Fruit fly (Drosophila melanogaster) whole organism, embryonic: ENCODE data around the gene alpha4GT2.

ENCODE experiments used
- Asciz ChIP-seq: fragments of 200-800 bp; sonication (Bioruptor generic); optimal IDR thresholded peaks from 2 replicates; lab custom pipeline; 2017; ENCODE audit warnings: missing biosample characterization, mild to moderate bottlenecking, missing genetic modification characterization, missing genetic modification reagents
- Bdp1 ChIP-seq: fragments of 200-800 bp; sonication (Bioruptor generic); optimal IDR thresholded peaks from 3 replicates; lab custom pipeline; 2016; ENCODE audit warnings: missing biosample characterization, missing genetic modification characterization
- CG10979 ChIP-seq: fragments of 200-800 bp; sonication (Bioruptor generic); optimal IDR thresholded peaks from 2 replicates; lab custom pipeline; 2018; ENCODE audit warnings: missing biosample characterization, mild to moderate bottlenecking, missing genetic modification characterization, moderate library complexity
- CG11085 ChIP-seq: fragments of 200-800 bp; sonication (Bioruptor generic); IDR thresholded peaks from 2 replicates; pipeline ENCODE4 v1.3.6; 2022; ENCODE audit warnings: missing biosample characterization, missing genetic modification characterization
- CG12769 ChIP-seq: fragments of 200-800 bp; sonication (Bioruptor generic); optimal IDR thresholded peaks from 2 replicates; lab custom pipeline; 2019; ENCODE audit warnings: missing biosample characterization, mild to moderate bottlenecking, missing genetic modification characterization, moderate library complexity
- CG13123 ChIP-seq: fragments of 200-800 bp; sonication (Bioruptor generic); optimal IDR thresholded peaks from 2 replicates; lab custom pipeline; 2016; ENCODE audit warnings: missing biosample characterization, missing genetic modification characterization
- CG14710 ChIP-seq: fragments of 200-800 bp; sonication (Bioruptor generic); optimal IDR thresholded peaks from 3 replicates; lab custom pipeline; 2019; ENCODE audit warnings: missing biosample characterization, mild to moderate bottlenecking, missing genetic modification characterization, moderate library complexity
- CG16779 ChIP-seq: fragments of 200-800 bp; sonication (Bioruptor generic); IDR thresholded peaks from 2 replicates; pipeline ENCODE4 v1.3.6; 2022; ENCODE audit warnings: missing biosample characterization, missing genetic modification characterization
- CG17328 ChIP-seq: fragments of 200-800 bp; sonication (Bioruptor generic); IDR thresholded peaks from 2 replicates; pipeline ENCODE4 v1.3.6; 2022; ENCODE audit warnings: missing biosample characterization, missing genetic modification characterization
- CG17359 ChIP-seq: fragments of 200-800 bp; sonication (Bioruptor generic); optimal IDR thresholded peaks from 3 replicates; lab custom pipeline; 2018; ENCODE audit warnings: missing biosample characterization, mild to moderate bottlenecking, missing genetic modification characterization, moderate library complexity
- CG17361 ChIP-seq: fragments of 200-800 bp; sonication (Bioruptor generic); IDR thresholded peaks from 3 replicates; pipeline ENCODE4 v1.3.6; 2022; ENCODE audit warnings: missing biosample characterization, missing genetic modification characterization
- CG17829 ChIP-seq: fragments of 200-800 bp; optimal IDR thresholded peaks from 2 replicates; lab custom pipeline; 2019; ENCODE audit warnings: missing biosample characterization, mild to moderate bottlenecking, missing genetic modification characterization, moderate library complexity
- CG18011 ChIP-seq: fragments of 200-800 bp; sonication (Bioruptor generic); optimal IDR thresholded peaks from 2 replicates; lab custom pipeline; 2017; ENCODE audit warnings: missing biosample characterization, missing genetic modification characterization, mild to moderate bottlenecking, moderate library complexity, missing genotype
- CG2202 ChIP-seq: fragments of 200-800 bp; sonication (Bioruptor generic); optimal IDR thresholded peaks from 2 replicates; lab custom pipeline; 2018; ENCODE audit warnings: missing biosample characterization, mild to moderate bottlenecking, missing genetic modification characterization
- CG2712 ChIP-seq: fragments of 200-800 bp; optimal IDR thresholded peaks from 3 replicates; lab custom pipeline; 2019; ENCODE audit warnings: missing biosample characterization, mild to moderate bottlenecking, missing genetic modification characterization, moderate library complexity
- CG30403 ChIP-seq: fragments of 200-800 bp; sonication (Bioruptor generic); optimal IDR thresholded peaks from 3 replicates; lab custom pipeline; 2016; ENCODE audit warnings: missing biosample characterization, missing genetic modification characterization
- CG33213 ChIP-seq: fragments of 200-800 bp; sonication (Bioruptor generic); optimal IDR thresholded peaks from 3 replicates; lab custom pipeline; 2016; ENCODE audit warnings: missing biosample characterization, missing genetic modification characterization
- CG7556 ChIP-seq: fragments of 200-800 bp; sonication (Bioruptor generic); optimal IDR thresholded peaks from 2 replicates; lab custom pipeline; 2017; ENCODE audit warnings: missing biosample characterization, mild to moderate bottlenecking, missing genetic modification characterization
- CG8924 ChIP-seq: fragments of 200-800 bp; optimal IDR thresholded peaks from 3 replicates; lab custom pipeline; 2019; ENCODE audit warnings: missing biosample characterization, mild to moderate bottlenecking, missing genetic modification characterization, moderate library complexity
- CTCF ChIP-seq: fragments of 200-800 bp; sonication (Bioruptor generic); optimal IDR thresholded peaks from 2 replicates; lab custom pipeline; 2017; ENCODE audit warnings: missing biosample characterization, mild to moderate bottlenecking, missing genetic modification characterization, moderate library complexity
- Deaf1 ChIP-seq: fragments of 200-800 bp; optimal IDR thresholded peaks from 3 replicates; lab custom pipeline; 2019; ENCODE audit warnings: missing biosample characterization, mild to moderate bottlenecking, missing genetic modification characterization, moderate library complexity
- Dip3 ChIP-seq: fragments of 200-800 bp; sonication (Bioruptor generic); optimal IDR thresholded peaks from 3 replicates; lab custom pipeline; 2016; ENCODE audit warnings: missing biosample characterization, missing genetic modification characterization
- Doc2 ChIP-seq: fragments of 200-800 bp; sonication (Bioruptor generic); IDR thresholded peaks from 2 replicates; pipeline ENCODE4 v1.3.6; 2022; ENCODE audit warnings: missing biosample characterization, missing genetic modification characterization
- Dp ChIP-seq: fragments of 200-800 bp; sonication (Bioruptor generic); optimal IDR thresholded peaks from 2 replicates; lab custom pipeline; 2018; ENCODE audit warnings: missing biosample characterization, mild to moderate bottlenecking, missing genetic modification characterization, moderate library complexity
- Drgx ChIP-seq: fragments of 200-800 bp; sonication (Bioruptor generic); IDR thresholded peaks from 2 replicates; pipeline ENCODE4 v1.3.6; 2022; ENCODE audit warnings: missing biosample characterization, missing genetic modification characterization
- ERR ChIP-seq: fragments of 200-800 bp; sonication (Bioruptor generic); optimal IDR thresholded peaks from 2 replicates; lab custom pipeline; 2016; ENCODE audit warnings: missing biosample characterization, missing genetic modification characterization
- Fer1 ChIP-seq: fragments of 200-800 bp; sonication (Bioruptor generic); optimal IDR thresholded peaks from 2 replicates; lab custom pipeline; 2017; ENCODE audit warnings: missing biosample characterization, mild to moderate bottlenecking, missing genetic modification characterization
- NK7.1 ChIP-seq: fragments of 200-800 bp; sonication (Bioruptor generic); optimal IDR thresholded peaks from 3 replicates; lab custom pipeline; 2016; ENCODE audit warnings: missing biosample characterization, missing genetic modification characterization
- Nf-YC ChIP-seq: fragments of 200-800 bp; optimal IDR thresholded peaks from 3 replicates; lab custom pipeline; 2019; ENCODE audit warnings: missing biosample characterization, mild to moderate bottlenecking, missing genetic modification characterization, moderate library complexity
- NfI ChIP-seq: fragments of 200-800 bp; sonication (Bioruptor generic); optimal IDR thresholded peaks from 3 replicates; lab custom pipeline; 2018; ENCODE audit warnings: missing biosample characterization, mild to moderate bottlenecking, missing genetic modification characterization, moderate library complexity
- Side ChIP-seq: fragments of 200-800 bp; sonication (Bioruptor generic); optimal IDR thresholded peaks from 2 replicates; lab custom pipeline; 2016; ENCODE audit warnings: missing biosample characterization, missing genetic modification characterization
- Taf1 ChIP-seq: fragments of 200-800 bp; sonication (Bioruptor generic); IDR thresholded peaks from 2 replicates; pipeline ENCODE4 v1.3.6; 2022; ENCODE audit warnings: missing biosample characterization, missing genetic modification characterization
- Usf ChIP-seq: fragments of 200-800 bp; sonication (Bioruptor generic); optimal IDR thresholded peaks from 2 replicates; lab custom pipeline; 2017; ENCODE audit warnings: missing genotype, missing biosample characterization, missing genetic modification characterization
- YL-1 ChIP-seq: fragments of 200-800 bp; sonication (Bioruptor generic); optimal IDR thresholded peaks from 3 replicates; lab custom pipeline; 2017; ENCODE audit warnings: missing biosample characterization, mild to moderate bottlenecking, missing genetic modification characterization
- abd-A ChIP-seq: fragments of 200-800 bp; sonication (Bioruptor generic); optimal IDR thresholded peaks from 3 replicates; lab custom pipeline; 2019; ENCODE audit warnings: missing biosample characterization, mild to moderate bottlenecking, missing genetic modification characterization, moderate library complexity
- aop ChIP-seq: fragments of 200-800 bp; sonication (Bioruptor generic); IDR thresholded peaks from 2 replicates; pipeline ENCODE4 v1.3.6; 2022; ENCODE audit warnings: missing biosample characterization, missing genetic modification characterization
- ara ChIP-seq: fragments of 200-800 bp; sonication (Bioruptor generic); IDR thresholded peaks from 2 replicates; pipeline ENCODE4 v1.3.6; 2022; ENCODE audit warnings: missing biosample characterization, missing genetic modification characterization
- corto ChIP-seq: fragments of 200-800 bp; sonication (Bioruptor generic); optimal IDR thresholded peaks from 2 replicates; lab custom pipeline; 2016; ENCODE audit warnings: missing biosample characterization, mild to moderate bottlenecking, missing genetic modification characterization, moderate library complexity
- ftz-f1 ChIP-seq: fragments of 200-800 bp; sonication (Bioruptor generic); optimal IDR thresholded peaks from 2 replicates; lab custom pipeline; 2016; ENCODE audit warnings: missing biosample characterization, missing genetic modification characterization
- lmd ChIP-seq: fragments of 200-800 bp; sonication (Bioruptor generic); IDR thresholded peaks from 2 replicates; pipeline ENCODE4 v1.3.6; 2022; ENCODE audit warnings: missing biosample characterization, missing genetic modification characterization
- nerfin-1 ChIP-seq: fragments of 200-800 bp; sonication (Bioruptor generic); optimal IDR thresholded peaks from 3 replicates; lab custom pipeline; 2019; ENCODE audit warnings: missing biosample characterization, mild to moderate bottlenecking, missing genetic modification characterization, moderate library complexity
- oc ChIP-seq: fragments of 200-800 bp; sonication (Bioruptor generic); optimal IDR thresholded peaks from 2 replicates; lab custom pipeline; 2018; ENCODE audit warnings: missing biosample characterization, mild to moderate bottlenecking, missing genetic modification characterization, moderate library complexity
- onecut ChIP-seq: fragments of 200-800 bp; sonication (Bioruptor generic); IDR thresholded peaks from 2 replicates; pipeline ENCODE4 v1.3.6; 2022; ENCODE audit warnings: missing biosample characterization, missing genetic modification characterization
- sens-2 ChIP-seq: fragments of 200-800 bp; sonication (Bioruptor generic); IDR thresholded peaks from 2 replicates; pipeline ENCODE4 v1.3.6; 2022; ENCODE audit warnings: missing biosample characterization, missing genetic modification characterization
- sim ChIP-seq: fragments of 200-800 bp; sonication (Bioruptor generic); IDR thresholded peaks from 2 replicates; pipeline ENCODE4 v1.3.6; 2022; ENCODE audit warnings: missing biosample characterization, missing genetic modification characterization
- sima ChIP-seq: fragments of 200-800 bp; sonication (Bioruptor generic); optimal IDR thresholded peaks from 2 replicates; lab custom pipeline; 2016; ENCODE audit warnings: missing biosample characterization, missing genetic modification characterization
- slbo ChIP-seq: fragments of 200-800 bp; sonication (Bioruptor generic); IDR thresholded peaks from 2 replicates; pipeline ENCODE4 v1.3.6; 2022; ENCODE audit warnings: missing biosample characterization, missing genetic modification characterization
- ssp ChIP-seq: fragments of 200-800 bp; sonication (Bioruptor generic); IDR thresholded peaks from 2 replicates; pipeline ENCODE4 v1.3.6; 2022; ENCODE audit warnings: missing biosample characterization, missing genetic modification characterization
- sug ChIP-seq: fragments of 200-800 bp; optimal IDR thresholded peaks from 2 replicates; lab custom pipeline; 2019; ENCODE audit warnings: missing biosample characterization, mild to moderate bottlenecking, missing genetic modification characterization, moderate library complexity
- tup ChIP-seq: fragments of 200-800 bp; sonication (Bioruptor generic); optimal IDR thresholded peaks from 2 replicates; lab custom pipeline; 2016; ENCODE audit warnings: missing biosample characterization, mild to moderate bottlenecking, missing genetic modification characterization, moderate library complexity
- yki ChIP-seq: fragments of >200 bp; optimal IDR thresholded peaks from 3 replicates; lab custom pipeline; 2018

alpha4GT2 gene

DNA sequence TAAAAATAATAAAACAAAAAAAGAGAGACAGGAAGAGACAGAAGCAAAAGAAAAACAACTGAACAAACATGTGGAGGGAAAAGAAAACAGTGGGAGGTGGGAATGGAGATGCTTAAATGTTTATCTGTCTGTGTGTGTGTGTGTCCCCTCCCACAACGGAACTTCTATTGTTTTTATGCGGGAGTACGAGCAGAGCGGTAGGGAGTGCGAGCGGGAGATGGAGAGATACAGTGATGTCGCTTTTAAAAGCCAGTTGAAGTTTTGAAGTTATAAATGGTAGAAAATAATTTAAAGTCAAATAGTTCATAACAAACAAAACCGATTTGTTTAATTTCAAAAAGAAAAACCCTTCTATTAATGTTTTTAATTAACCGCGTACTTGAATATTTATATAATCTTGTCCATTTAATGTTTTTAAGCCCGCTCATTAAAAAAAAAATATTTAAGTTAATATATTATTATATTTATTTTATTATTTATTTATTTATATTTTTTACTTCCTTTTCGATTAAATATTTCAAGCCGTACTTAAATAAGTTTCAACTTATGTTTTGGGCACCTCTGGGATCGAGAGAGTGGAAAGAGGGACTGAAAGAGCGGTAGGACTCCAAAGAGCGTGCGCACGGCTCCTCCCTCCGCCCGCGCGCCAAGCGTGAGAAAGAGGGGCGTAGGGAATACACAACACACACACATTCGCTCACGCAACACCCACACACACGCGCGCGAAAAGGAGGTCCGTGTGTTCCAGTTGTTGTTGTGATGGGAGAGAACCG lies 48.4 kb downstream of the alpha4GT2 start (continued):
- TF ChIP-seq Deaf1 (tag; lab: Kevin White, UChicago), result peak; percentile 8
- peak; percentile 75 for TF ChIP-seq CG2712 (tag; lab: Kevin White, UChicago)
- peak; percentile 74 for TF ChIP-seq abd-A
- no peak for TF ChIP-seq Taf1 (GFP tag; lab: Robert Waterston, UW)
- TF ChIP-seq corto (GFP tag; lab: Kevin White, UChicago), result no peak
- TF ChIP-seq CG30403 (GFP tag; lab: Kevin White, UChicago), result peak; percentile 37
- TF ChIP-seq CTCF (GFP tag; lab: Kevin White, UChicago), result no peak
- no peak for TF ChIP-seq Side (GFP tag; lab: Kevin White, UChicago)
- no peak for TF ChIP-seq Dp
- TF ChIP-seq CG8924 (tag; lab: Kevin White, UChicago), result peak; percentile 48
- TF ChIP-seq Nf-YC (tag; lab: Kevin White, UChicago), result peak; percentile 1
- TF ChIP-seq lmd (GFP tag; lab: Robert Waterston, UW), result no peak; the same call in 1 of the 2 replicates
- TF ChIP-seq tup (GFP tag; lab: Kevin White, UChicago), result no peak
- peak; percentile 48 for TF ChIP-seq CG12769 (tag; lab: Kevin White, UChicago)
- peak; percentile 59 for TF ChIP-seq slbo
- TF ChIP-seq CG7556, result peak; percentile 81
- no peak for TF ChIP-seq ERR (GFP tag; lab: Kevin White, UChicago)
- peak; percentile 49 for TF ChIP-seq Fer1 (GFP tag; lab: Kevin White, UChicago)
- TF ChIP-seq CG17361 (GFP tag; lab: Robert Waterston, UW), result peak; percentile 79
- no peak for TF ChIP-seq CG2202 (tag; lab: Kevin White, UChicago)
- no peak for TF ChIP-seq Doc2 (GFP tag; lab: Robert Waterston, UW)
- TF ChIP-seq Asciz (GFP tag; lab: Kevin White, UChicago), result peak; percentile 37
- no peak for TF ChIP-seq CG16779 (GFP tag; lab: Robert Waterston, UW)
- TF ChIP-seq CG14710, result peak; percentile 64
- TF ChIP-seq sug (tag; lab: Kevin White, UChicago), result peak; percentile 24
- TF ChIP-seq Bdp1 (GFP tag; lab: Kevin White, UChicago), result no peak
- TF ChIP-seq YL-1 (GFP tag; lab: Kevin White, UChicago), result no peak
- no peak for TF ChIP-seq CG13123 (GFP tag; lab: Kevin White, UChicago)
- TF ChIP-seq Drgx, result no peak; the same call in none of the 2 replicates
- TF ChIP-seq CG17328 (GFP tag; lab: Robert Waterston, UW), result peak; percentile 51
- TF ChIP-seq yki (lab: Kevin White, UChicago), result peak; percentile 13
- peak; percentile 70 for TF ChIP-seq CG10979 (tag; lab: Kevin White, UChicago)
- no peak for TF ChIP-seq sens-2 (GFP tag; lab: Robert Waterston, UW)
- TF ChIP-seq CG17829 (tag; lab: Kevin White, UChicago), result peak; percentile 65
- TF ChIP-seq nerfin-1 (tag; lab: Kevin White, UChicago), result no peak
- peak; percentile 62 for TF ChIP-seq CG17359 (tag; lab: Kevin White, UChicago)
- no peak for TF ChIP-seq sim (GFP tag; lab: Robert Waterston, UW)
- TF ChIP-seq NK7.1 (GFP tag; lab: Kevin White, UChicago), result no peak
- TF ChIP-seq CG11085, result no peak
- TF ChIP-seq Dip3 (GFP tag; lab: Kevin White, UChicago), result no peak
- TF ChIP-seq NfI (GFP tag; lab: Kevin White, UChicago), result peak; percentile 22
- TF ChIP-seq CG33213 (GFP tag; lab: Kevin White, UChicago), result no peak
- TF ChIP-seq sima (GFP tag; lab: Kevin White, UChicago), result no peak
- TF ChIP-seq ftz-f1 (GFP tag; lab: Kevin White, UChicago), result no peak
- TF ChIP-seq ara, result no peak
- no peak for TF ChIP-seq oc
- TF ChIP-seq aop, result peak; percentile 76; the same call in 1 of the 2 replicates
- TF ChIP-seq ssp, result 0 out of 2 replicates have a peak, but pooled peaks have one; percentile 22
- no peak; the same call in 1 of the 2 replicates for TF ChIP-seq onecut (GFP tag; lab: Robert Waterston, UW)
- peak; percentile 4 for TF ChIP-seq Usf
- no peak for TF ChIP-seq CG18011 (GFP tag; lab: Kevin White, UChicago)
